Fruit fly (Drosophila melanogaster) whole organism, wandering third instar larva: ENCODE results near the gene por.

Experiments used
- Abd-B ChIP-seq: fragments of >200 bp; optimal IDR thresholded peaks from 2 replicates; lab custom pipeline; 2017; ENCODE audit warnings: missing biosample characterization, missing genetic modification characterization
- CG32264 ChIP-seq: fragments of 200-800 bp; sonication (Bioruptor generic); optimal IDR thresholded peaks from 2 replicates; lab custom pipeline; 2016; ENCODE audit warnings: missing biosample characterization, missing genetic modification characterization
- Hnf4 ChIP-seq: fragments of 200-800 bp; sonication (Bioruptor generic); optimal IDR thresholded peaks from 2 replicates; lab custom pipeline; 2016; ENCODE audit warnings: missing biosample characterization, mild to moderate bottlenecking, missing genetic modification characterization
- Mio ChIP-seq: sonication (Bioruptor generic); optimal IDR thresholded peaks from 2 replicates; lab custom pipeline; 2016; ENCODE audit warnings: missing biosample characterization, missing genetic modification characterization
- dsf ChIP-seq: sonication (Bioruptor generic); optimal IDR thresholded peaks from 2 replicates; lab custom pipeline; 2016; ENCODE audit warnings: missing biosample characterization, missing genetic modification characterization, borderline replicate concordance
- h ChIP-seq: fragments of 200-800 bp; sonication (Bioruptor generic); optimal IDR thresholded peaks from 3 replicates; lab custom pipeline; 2016; ENCODE audit warnings: missing biosample characterization, mild to moderate bottlenecking, missing genetic modification characterization
- jim ChIP-seq: fragments of 175-275, 200-325 bp; sonication (Bioruptor generic); optimal IDR thresholded peaks from 2 replicates; lab custom pipeline; 2016; ENCODE audit warnings: missing biosample characterization, mild to moderate bottlenecking, missing genetic modification characterization
- pan ChIP-seq: fragments of >200 bp; optimal IDR thresholded peaks from 2 replicates; lab custom pipeline; 2017
- psq ChIP-seq: fragments of 200-800 bp; sonication (Bioruptor generic); optimal IDR thresholded peaks from 3 replicates; lab custom pipeline; 2017; ENCODE audit warnings: missing biosample characterization, mild to moderate bottlenecking, missing genetic modification characterization, moderate library complexity
- sv ChIP-seq: fragments of 200-800 bp; sonication (Bioruptor generic); optimal IDR thresholded peaks from 3 replicates; lab custom pipeline; 2016; ENCODE audit warnings: missing biosample characterization, missing genetic modification characterization
- tai ChIP-seq: sonication (Bioruptor generic); optimal IDR thresholded peaks from 2 replicates; lab custom pipeline; 2016; ENCODE audit warnings: missing biosample characterization, missing genetic modification characterization

dm6 chrX:18379791-18380190 lies at the start of gene por, which contains the start of gene CG6179:
- no peak for TF ChIP-seq h (GFP tag; lab: Kevin White, UChicago)
- TF ChIP-seq dsf (GFP tag; lab: Kevin White, UChicago) = no peak
- TF ChIP-seq pan = no peak
- TF ChIP-seq sv = no peak
- TF ChIP-seq psq (GFP tag; lab: Kevin White, UChicago) = no peak
- TF ChIP-seq Mio = no peak
- TF ChIP-seq tai (GFP tag; lab: Kevin White, UChicago) = no peak
- no peak for TF ChIP-seq jim (GFP tag; lab: Kevin White, UChicago)
- no peak for TF ChIP-seq Abd-B (GFP tag; lab: Kevin White, UChicago)
- no peak for TF ChIP-seq Hnf4 (GFP tag; lab: Kevin White, UChicago)
- TF ChIP-seq CG32264 (GFP tag; lab: Kevin White, UChicago) = no peak
